Worm (Caenorhabditis elegans): Measurements from ENCODE around the gene C15H7.4.

DNA sequence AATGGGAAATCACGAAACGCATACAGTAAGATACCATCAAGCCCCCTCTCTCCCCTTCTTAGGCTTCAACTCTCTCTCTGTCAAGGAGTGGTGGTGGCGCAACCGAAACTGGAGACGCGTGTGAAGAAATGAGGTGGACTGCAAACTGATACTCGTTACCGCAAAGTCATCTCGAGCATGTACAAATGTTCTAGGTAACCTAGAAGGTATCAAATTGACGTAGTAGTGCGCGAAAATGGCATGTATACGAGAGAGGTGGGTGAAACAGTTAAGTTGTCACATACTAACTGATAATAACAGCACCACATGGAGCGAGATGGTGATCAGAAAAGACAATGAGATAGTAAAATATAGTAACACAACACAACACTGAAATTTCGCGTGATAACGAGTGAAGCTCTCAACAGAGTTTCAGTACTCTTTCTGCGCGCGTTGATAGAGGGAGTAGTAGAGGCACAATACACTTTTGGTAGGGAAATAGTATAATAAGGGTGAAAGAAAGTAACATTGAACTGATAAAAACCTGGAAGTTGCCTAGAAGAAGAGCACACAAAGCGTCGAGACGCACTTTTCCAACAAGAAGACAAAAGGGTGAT, 17.4 kb downstream of the C15H7.4 start:
- no peak for TF ChIP-seq unc-130 (GFP tag; optimal IDR thresholded peaks at IDR 0.05)
- no peak for TF ChIP-seq ZK546.5 (tag; optimal IDR thresholded peaks at IDR 0.05)
- no peak for TF ChIP-seq mep-1 (tag; optimal IDR thresholded peaks at IDR 0.05)
- no peak for TF ChIP-seq ama-1 (optimal IDR thresholded peaks at IDR 0.05)
- no peak for TF ChIP-seq cey-2 (tag; optimal IDR thresholded peaks at IDR 0.05; ENCODE audit: borderline replicate concordance, insufficient read depth)
- peak; percentile 65 for TF ChIP-seq dve-1 (tag; optimal IDR thresholded peaks at IDR 0.05; ENCODE audit: insufficient read depth)
- no peak for TF ChIP-seq ztf-11 (tag; optimal IDR thresholded peaks at IDR 0.05)
- no peak for TF ChIP-seq vab-7 (GFP tag; IDR thresholded peaks at IDR 0.05)

Data from whole organism, L4 larva.